Fruit fly (Drosophila melanogaster) whole organism, pupa: ENCODE data around the gene Ipk2.

Experiments
- CG10348 ChIP-seq: fragments of 200-800 bp; sonication (Bioruptor generic); IDR thresholded peaks from 2 replicates; pipeline ENCODE4 v1.3.6; 2022; ENCODE audit warnings: missing biosample characterization, missing genetic modification characterization
- CG12605 ChIP-seq: fragments of 200-800 bp; sonication (Bioruptor generic); IDR thresholded peaks from 2 replicates; pipeline ENCODE4 v1.3.6; 2022; ENCODE audit warnings: missing biosample characterization, missing genetic modification characterization
- CG13204 ChIP-seq: fragments of 200-800 bp; sonication (Bioruptor generic); optimal IDR thresholded peaks from 2 replicates; lab custom pipeline; 2018; ENCODE audit warnings: missing biosample characterization, mild to moderate bottlenecking, missing genetic modification characterization, moderate library complexity
- CG14655 ChIP-seq: fragments of 200-800 bp; sonication (Bioruptor generic); optimal IDR thresholded peaks from 3 replicates; lab custom pipeline; 2017; ENCODE audit warnings: mild to moderate bottlenecking, missing biosample characterization, missing genetic modification reagents, missing genetic modification characterization
- CG15710 ChIP-seq: fragments of 200-800 bp; sonication (Bioruptor generic); optimal IDR thresholded peaks from 2 replicates; lab custom pipeline; 2018; ENCODE audit warnings: missing biosample characterization, mild to moderate bottlenecking, missing genetic modification characterization, moderate library complexity
- CG17806 ChIP-seq: fragments of 200-800 bp; sonication (Bioruptor generic); optimal IDR thresholded peaks from 2 replicates; lab custom pipeline; 2018; ENCODE audit warnings: missing biosample characterization, mild to moderate bottlenecking, missing genetic modification characterization, moderate library complexity
- CG32121 ChIP-seq: fragments of 200-800 bp; sonication (Bioruptor generic); IDR thresholded peaks from 2 replicates; pipeline ENCODE4 v1.3.6; 2022; ENCODE audit warnings: missing biosample characterization, missing genetic modification characterization
- CG34367 ChIP-seq: fragments of 200-800 bp; sonication (Bioruptor generic); optimal IDR thresholded peaks from 2 replicates; lab custom pipeline; 2018; ENCODE audit warnings: missing biosample characterization, mild to moderate bottlenecking, missing genetic modification characterization
- CG4496 ChIP-seq: fragments of 200-800 bp; sonication (Bioruptor generic); IDR thresholded peaks from 3 replicates; pipeline ENCODE4 v1.3.6; 2022; ENCODE audit warnings: missing biosample characterization, missing genetic modification characterization
- CG8159 ChIP-seq: fragments of 200-800 bp; sonication (Bioruptor generic); optimal IDR thresholded peaks from 3 replicates; lab custom pipeline; 2018; ENCODE audit warnings: missing biosample characterization, mild to moderate bottlenecking, missing genetic modification characterization, moderate library complexity
- CG8301 ChIP-seq: fragments of 200-800 bp; sonication (Bioruptor generic); optimal IDR thresholded peaks from 2 replicates; lab custom pipeline; 2018; ENCODE audit warnings: missing biosample characterization, mild to moderate bottlenecking, missing genetic modification characterization
- CG9948 ChIP-seq: fragments of 200-800 bp; sonication (Bioruptor generic); optimal IDR thresholded peaks from 2 replicates; lab custom pipeline; 2018; ENCODE audit warnings: missing biosample characterization, mild to moderate bottlenecking, missing genetic modification characterization, moderate library complexity
- D1 ChIP-seq: fragments of 200-800 bp; sonication (Bioruptor generic); optimal IDR thresholded peaks from 2 replicates; lab custom pipeline; 2018; ENCODE audit warnings: missing biosample characterization, mild to moderate bottlenecking, missing genetic modification characterization, moderate library complexity
- EcR ChIP-seq: fragments of 200-800 bp; sonication (Bioruptor generic); optimal IDR thresholded peaks from 3 replicates; lab custom pipeline; 2019; ENCODE audit warnings: missing biosample characterization, missing genetic modification characterization, mild to moderate bottlenecking, moderate library complexity, missing genetic modification reagents
- Ets98B ChIP-seq: fragments of 200-800 bp; sonication (Bioruptor generic); IDR thresholded peaks from 2 replicates; pipeline ENCODE4 v1.3.6; 2022; ENCODE audit warnings: missing biosample characterization, missing genetic modification characterization
- Pif1A ChIP-seq: fragments of 200-800 bp; sonication (Bioruptor generic); optimal IDR thresholded peaks from 3 replicates; lab custom pipeline; 2016; ENCODE audit warnings: missing biosample characterization, missing genetic modification characterization
- Pif1B ChIP-seq: fragments of 200-800 bp; sonication (Bioruptor generic); optimal IDR thresholded peaks from 3 replicates; lab custom pipeline; 2016; ENCODE audit warnings: missing biosample characterization, missing genetic modification characterization
- Snoo ChIP-seq: fragments of 200-800 bp; sonication (Bioruptor generic); optimal IDR thresholded peaks from 3 replicates; lab custom pipeline; 2017; ENCODE audit warnings: missing biosample characterization, mild to moderate bottlenecking, missing genetic modification characterization, inconsistent platforms
- fd96Ca ChIP-seq: fragments of 200-800 bp; sonication (Bioruptor generic); IDR thresholded peaks from 3 replicates; pipeline ENCODE4 v1.3.6; 2022; ENCODE audit warnings: missing biosample characterization, missing genetic modification characterization
- gl ChIP-seq: fragments of 200-800 bp; sonication (Bioruptor generic); optimal IDR thresholded peaks from 2 replicates; lab custom pipeline; 2018; ENCODE audit warnings: missing biosample characterization, mild to moderate bottlenecking, missing genetic modification characterization
- rn ChIP-seq: fragments of 200-800 bp; sonication (Bioruptor generic); IDR thresholded peaks from 2 replicates; pipeline ENCODE4 v1.3.6; 2022; ENCODE audit warnings: missing biosample characterization, missing genetic modification characterization

Gene Ipk2

dm6 chr2L:591511-591910, 17.4 kb upstream of the Ipk2 start:
- TF ChIP-seq Ets98B (GFP tag; lab: Robert Waterston, UW) (no peak), Snoo (no peak), fd96Ca (GFP tag; lab: Robert Waterston, UW) (no peak), CG13204 (GFP tag; lab: Kevin White, UChicago) (no peak), CG32121 (GFP tag; lab: Robert Waterston, UW) (no peak), CG17806 (tag; lab: Kevin White, UChicago) (no peak), EcR (GFP tag; lab: Kevin White, UChicago) (no peak), Pif1B (GFP tag; lab: Kevin White, UChicago) (no peak), CG9948 (tag; lab: Kevin White, UChicago) (no peak), D1 (no peak), rn (GFP tag; lab: Robert Waterston, UW) (no peak), CG12605 (no peak), CG34367 (tag; lab: Kevin White, UChicago) (no peak), CG8159 (tag; lab: Kevin White, UChicago) (no peak), Pif1A (GFP tag; lab: Kevin White, UChicago) (no peak), CG10348 (no peak), CG14655 (GFP tag; lab: Kevin White, UChicago) (no peak)
- TF ChIP-seq, all 21 proteins: peak for 0

DNA sequence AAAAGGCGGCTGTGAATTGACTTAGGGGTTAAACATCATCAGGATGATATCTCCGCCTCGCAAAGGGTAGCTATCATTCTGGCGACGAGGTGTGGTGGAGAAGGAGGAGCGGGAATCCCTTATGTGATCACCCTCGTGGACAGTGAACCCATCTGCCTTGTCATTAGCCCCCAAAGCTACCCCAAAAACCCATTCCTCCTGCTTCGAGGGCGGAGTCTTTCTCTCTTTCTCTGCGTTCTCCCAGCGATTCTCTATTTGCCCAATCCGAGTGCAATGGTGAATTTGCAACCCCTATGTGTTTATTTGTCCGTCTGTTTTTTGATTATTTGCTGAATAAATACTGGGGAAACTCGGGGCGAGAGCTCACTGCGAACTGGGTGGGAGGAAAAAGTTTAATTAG, 11.2 kb upstream of the Ipk2 start:
- TF ChIP-seq CG8301 (no peak), Ets98B (GFP tag; lab: Robert Waterston, UW) (no peak), CG4496 (GFP tag; lab: Robert Waterston, UW) (no peak), rn (GFP tag; lab: Robert Waterston, UW) (no peak), CG13204 (GFP tag; lab: Kevin White, UChicago) (no peak), Pif1A (GFP tag; lab: Kevin White, UChicago) (no peak), CG17806 (tag; lab: Kevin White, UChicago) (no peak), CG15710 (tag; lab: Kevin White, UChicago) (no peak), CG9948 (tag; lab: Kevin White, UChicago) (no peak), EcR (GFP tag; lab: Kevin White, UChicago) (no peak), CG34367 (tag; lab: Kevin White, UChicago) (no peak), CG10348 (no peak), CG12605 (no peak), Snoo (no peak), fd96Ca (GFP tag; lab: Robert Waterston, UW) (no peak), CG32121 (GFP tag; lab: Robert Waterston, UW) (no peak), D1 (no peak), gl (no peak), CG8159 (tag; lab: Kevin White, UChicago) (no peak)
- TF ChIP-seq, all 21 proteins: peak for 0

DNA sequence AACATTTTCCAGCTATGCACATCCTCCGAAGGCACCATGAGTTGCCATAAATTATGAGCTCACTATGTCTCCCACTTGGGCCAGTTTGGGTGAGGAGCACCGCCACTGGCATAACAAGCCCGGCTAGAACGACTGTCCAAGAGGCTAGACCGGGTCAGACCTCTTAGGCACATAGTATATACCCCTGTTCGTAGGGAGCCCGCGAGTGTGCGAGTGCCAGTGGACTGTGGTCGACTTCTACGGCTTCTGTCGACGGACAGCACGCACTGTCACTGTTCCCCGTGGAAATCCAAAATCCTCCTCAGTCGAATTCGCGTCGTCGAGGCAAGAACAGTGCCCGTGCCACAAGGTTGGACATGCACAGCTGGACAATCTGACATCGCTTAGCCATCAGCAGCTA, 3.1 kb upstream of the Ipk2 start, which contains the start of gene Pph13:
Gene Pph13, plus strand, starts transcription at position 301 of the 400 bp plus-strand sequence.
- TF ChIP-seq CG13204 (GFP tag; lab: Kevin White, UChicago) (no peak), rn (GFP tag; lab: Robert Waterston, UW) (no peak), CG14655 (GFP tag; lab: Kevin White, UChicago) (no peak), CG34367 (tag; lab: Kevin White, UChicago) (no peak), Ets98B (GFP tag; lab: Robert Waterston, UW) (no peak), gl (no peak), Pif1B (GFP tag; lab: Kevin White, UChicago) (no peak), CG9948 (tag; lab: Kevin White, UChicago) (no peak), fd96Ca (GFP tag; lab: Robert Waterston, UW) (no peak), CG8159 (tag; lab: Kevin White, UChicago) (no peak), CG32121 (GFP tag; lab: Robert Waterston, UW) (no peak), CG12605 (no peak), EcR (GFP tag; lab: Kevin White, UChicago) (no peak), CG17806 (tag; lab: Kevin White, UChicago) (no peak), CG15710 (tag; lab: Kevin White, UChicago) (no peak), Snoo (no peak), Pif1A (GFP tag; lab: Kevin White, UChicago) (no peak), CG10348 (no peak), CG8301 (no peak)

- TF ChIP-seq CG4496 (GFP tag; lab: Robert Waterston, UW) (0 out of 3 replicates have a peak, but pooled peaks have one; percentile 16), Ets98B (GFP tag; lab: Robert Waterston, UW) (no peak)
Measured at dm6 chr2L:576559-577184, 2.6 kb upstream of the Ipk2 start, which contains the start of gene Ptth. Ptth (minus strand) TSS chr2L:576896.

dm6 chr2L:568030-568429, 6.0 kb downstream of the Ipk2 start, which contains the start of the genes Nle and Sf3b1:
Nle (minus strand) TSS chr2L:568121.
Sf3b1 (plus strand) TSS chr2L:568340.
- TF ChIP-seq Ets98B (GFP tag; lab: Robert Waterston, UW) = no peak
- TF ChIP-seq CG17806 (tag; lab: Kevin White, UChicago) = peak; percentile 7
- peak; percentile 34 for TF ChIP-seq CG15710 (tag; lab: Kevin White, UChicago)
